Fruit fly (Drosophila melanogaster): ENCODE results near the gene CG9471.

DNA sequence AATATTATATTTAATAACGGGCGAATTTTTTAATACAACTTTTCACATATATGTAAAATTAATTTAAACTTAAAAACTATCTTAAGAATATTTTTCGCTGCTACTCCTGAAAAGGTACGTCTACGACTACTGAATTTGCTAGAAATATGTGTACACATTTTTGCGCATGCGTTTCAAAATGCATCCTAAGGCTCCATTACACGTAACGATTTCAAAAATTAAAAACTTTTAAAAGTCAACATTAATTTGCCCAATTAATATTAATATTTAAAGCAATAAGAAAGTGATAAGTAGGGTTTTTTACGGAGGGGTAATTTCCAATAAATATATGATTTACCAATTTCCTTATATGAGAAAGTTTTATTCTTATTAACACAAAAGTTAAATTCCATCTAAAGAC lies 40.6 kb downstream of the CG9471 start, which contains the start of gene FoxP:
- no peak for TF ChIP-seq Jra (GFP tag; optimal IDR thresholded peaks at IDR 0.05)
- no peak for TF ChIP-seq usp (GFP tag; optimal IDR thresholded peaks at IDR 0.05)
- no peak for TF ChIP-seq Dfd (GFP tag; optimal IDR thresholded peaks at IDR 0.05)

All from whole organism, wandering third instar larva.